Worm (Caenorhabditis elegans) whole organism, mixed stage, embryonic: ENCODE results near the gene pot-2.

Experiments used
- M03D4.4 ChIP-seq: sonication (generic microtip); optimal IDR thresholded peaks from 2 replicates; lab custom pipeline; 2017; ENCODE audit warnings: mild to moderate bottlenecking, missing genetic modification characterization, missing compliant biosample characterization
- ceh-39 ChIP-seq: fragments of 150-350 bp; optimal IDR thresholded peaks from 2 replicates; lab custom pipeline; 2014; ENCODE audit warnings: missing biosample characterization, missing genetic modification characterization
- ceh-83 ChIP-seq: fragments of 200-800 bp; sonication (Bioruptor generic); optimal IDR thresholded peaks from 2 replicates; lab custom pipeline; 2018; ENCODE audit warnings: mild to moderate bottlenecking, missing genetic modification characterization, missing compliant biosample characterization
- ces-1 ChIP-seq: fragments of 150-350 bp; optimal IDR thresholded peaks from 2 replicates; lab custom pipeline; 2014; ENCODE audit warnings: missing biosample characterization, missing genetic modification reagents, missing genetic modification characterization
- cnd-1 ChIP-seq: fragments of 200-800 bp; sonication (Bioruptor generic); optimal IDR thresholded peaks from 2 replicates; lab custom pipeline; 2018; ENCODE audit warnings: mild to moderate bottlenecking, missing genetic modification characterization, missing compliant biosample characterization
- drap-1 ChIP-seq: fragments of 200-800 bp; sonication (Bioruptor generic); optimal IDR thresholded peaks from 3 replicates; lab custom pipeline; 2018; ENCODE audit warnings: mild to moderate bottlenecking, missing genetic modification characterization, missing compliant biosample characterization
- elt-1 ChIP-seq: sonication (generic microtip); optimal IDR thresholded peaks from 2 replicates; lab custom pipeline; 2017; ENCODE audit warnings: missing genetic modification characterization, mild to moderate bottlenecking, missing compliant biosample characterization, antibody characterized with exemption, moderate library complexity, borderline replicate concordance; ENCODE audit not compliant: insufficient read depth
- elt-3 ChIP-seq: fragments of 150-350 bp; optimal IDR thresholded peaks from 2 replicates; lab custom pipeline; 2014; ENCODE audit warnings: missing biosample characterization, missing genetic modification characterization
- flh-1 ChIP-seq: fragments of 200-800 bp; sonication (Bioruptor generic); optimal IDR thresholded peaks from 2 replicates; lab custom pipeline; 2018; ENCODE audit warnings: mild to moderate bottlenecking, missing genetic modification characterization, moderate library complexity, missing compliant biosample characterization
- ham-2 ChIP-seq: fragments of 200-800 bp; sonication (Bioruptor generic); optimal IDR thresholded peaks from 2 replicates; lab custom pipeline; 2018; ENCODE audit warnings: mild to moderate bottlenecking, missing genetic modification characterization, missing compliant biosample characterization
- hlh-1 ChIP-seq: fragments of 150-350 bp; optimal IDR thresholded peaks from 2 replicates; lab custom pipeline; 2014; ENCODE audit warnings: missing biosample characterization, missing genetic modification reagents, missing genetic modification characterization
- lin-13 ChIP-seq: fragments of 150-350 bp; optimal IDR thresholded peaks from 2 replicates; lab custom pipeline; 2014; ENCODE audit warnings: missing biosample characterization, missing genetic modification characterization
- lin-32 ChIP-seq: fragments of 200-800 bp; sonication (Bioruptor generic); optimal IDR thresholded peaks from 2 replicates; lab custom pipeline; 2018; ENCODE audit warnings: mild to moderate bottlenecking, missing genetic modification characterization, missing compliant biosample characterization
- lsy-2 ChIP-seq: fragments of 150-350 bp; optimal IDR thresholded peaks from 2 replicates; lab custom pipeline; 2014; ENCODE audit warnings: missing biosample characterization, missing genetic modification characterization
- mab-5 ChIP-seq: fragments of 150-350 bp; optimal IDR thresholded peaks from 2 replicates; lab custom pipeline; 2014; ENCODE audit warnings: missing biosample characterization, missing genetic modification characterization
- mep-1 ChIP-seq: fragments of 150-350 bp; optimal IDR thresholded peaks from 2 replicates; lab custom pipeline; 2017; ENCODE audit warnings: missing biosample characterization, missing genetic modification reagents, missing genetic modification characterization, inconsistent platforms
- mls-2 ChIP-seq: sonication (generic microtip); optimal IDR thresholded peaks from 2 replicates; lab custom pipeline; 2016; ENCODE audit warnings: mild to moderate bottlenecking, missing genetic modification characterization, moderate library complexity, missing compliant biosample characterization
- nhr-2 ChIP-seq: fragments of 150-350 bp; optimal IDR thresholded peaks from 2 replicates; lab custom pipeline; 2014; ENCODE audit warnings: missing biosample characterization, missing genetic modification characterization
- nhr-237 ChIP-seq: fragments of 150-350 bp; optimal IDR thresholded peaks from 2 replicates; lab custom pipeline; 2014; ENCODE audit warnings: missing biosample characterization, missing genetic modification characterization
- pha-4 ChIP-seq: fragments of 150-350 bp; optimal IDR thresholded peaks from 2 replicates; lab custom pipeline; 2018; ENCODE audit warnings: missing biosample characterization, missing genetic modification reagents, missing genetic modification characterization
- sem-2 ChIP-seq: fragments of 200-800 bp; sonication (Bioruptor generic); optimal IDR thresholded peaks from 2 replicates; lab custom pipeline; 2018; ENCODE audit warnings: mild to moderate bottlenecking, missing genetic modification characterization, missing compliant biosample characterization
- snpc-4 ChIP-seq: fragments of 150-350 bp; optimal IDR thresholded peaks from 2 replicates; lab custom pipeline; 2014; ENCODE audit warnings: missing biosample characterization, missing genetic modification characterization
- tbx-8 ChIP-seq: fragments of 200-800 bp; sonication (Bioruptor generic); optimal IDR thresholded peaks from 2 replicates; lab custom pipeline; 2018; ENCODE audit warnings: mild to moderate bottlenecking, missing genetic modification characterization, moderate library complexity, missing compliant biosample characterization
- unc-39 ChIP-seq: fragments of 150-350 bp; optimal IDR thresholded peaks from 2 replicates; lab custom pipeline; 2014; ENCODE audit warnings: missing biosample characterization, missing genetic modification characterization
- unc-62 ChIP-seq: fragments of 150-350 bp; optimal IDR thresholded peaks from 2 replicates; lab custom pipeline; 2014; ENCODE audit warnings: missing biosample characterization, missing genetic modification reagents, missing genetic modification characterization
- zip-8 ChIP-seq: fragments of 150-350 bp; optimal IDR thresholded peaks from 2 replicates; lab custom pipeline; 2014; ENCODE audit warnings: missing biosample characterization, missing genetic modification characterization

The pot-2 gene

ce11 chrII:14563766-14564370, 39.9 kb downstream of the pot-2 start:
- TF ChIP-seq lsy-2 (tag; lab: Kevin White, UChicago): peak; percentile 85
- TF ChIP-seq, all 35 proteins: peak for 1; not testable (repeated sequence) for 34

ce11 chrII:14567811-14568210, 43.8 kb downstream of the pot-2 start:
- TF ChIP-seq flh-1 (GFP tag; lab: Kevin White, UChicago) (no peak), ham-2 (peak; percentile 55), cnd-1 (tag; lab: Kevin White, UChicago) (no peak), elt-1 (no peak), ces-1 (GFP tag; lab: Kevin White, UChicago) (no peak)

- no peak for TF ChIP-seq ceh-39 (tag; lab: Kevin White, UChicago)
- TF ChIP-seq mep-1 (tag; lab: Kevin White, UChicago): no peak
- no peak for TF ChIP-seq M03D4.4
- TF ChIP-seq unc-39 (tag; lab: Kevin White, UChicago): no peak
- peak; percentile 81 for TF ChIP-seq ces-1 (GFP tag; lab: Kevin White, UChicago)
- no peak for TF ChIP-seq sem-2 (GFP tag; lab: Kevin White, UChicago)
- peak; percentile 10 for TF ChIP-seq lsy-2 (tag; lab: Kevin White, UChicago)
- no peak for TF ChIP-seq elt-3 (tag; lab: Kevin White, UChicago)
- TF ChIP-seq tbx-8 (GFP tag; lab: Kevin White, UChicago): no peak
- no peak for TF ChIP-seq lin-13 (tag; lab: Kevin White, UChicago)
- TF ChIP-seq nhr-2 (tag; lab: Kevin White, UChicago): no peak
- no peak for TF ChIP-seq unc-62 (GFP tag; lab: Kevin White, UChicago)
- TF ChIP-seq ceh-83 (GFP tag; lab: Kevin White, UChicago): peak; percentile 18
- no peak for TF ChIP-seq nhr-237 (tag; lab: Kevin White, UChicago)
- no peak for TF ChIP-seq lin-32 (GFP tag; lab: Kevin White, UChicago)
- TF ChIP-seq zip-8 (tag; lab: Kevin White, UChicago): no peak
- TF ChIP-seq flh-1 (GFP tag; lab: Kevin White, UChicago): no peak
Measured at ce11 chrII:14569322-14569721, 45.3 kb downstream of the pot-2 start.

- TF ChIP-seq snpc-4 (no peak), pha-4 (no peak), mep-1 (tag; lab: Kevin White, UChicago) (no peak), nhr-2 (tag; lab: Kevin White, UChicago) (no peak), mls-2 (tag; lab: Kevin White, UChicago) (no peak), mab-5 (tag; lab: Kevin White, UChicago) (no peak), hlh-1 (tag; lab: Kevin White, UChicago) (no peak), drap-1 (no peak), elt-3 (tag; lab: Kevin White, UChicago) (no peak), ceh-83 (GFP tag; lab: Kevin White, UChicago) (no peak), lin-13 (tag; lab: Kevin White, UChicago) (no peak), ces-1 (GFP tag; lab: Kevin White, UChicago) (no peak)
Measured at ce11 chrII:14570541-14571160, 46.7 kb downstream of the pot-2 start.

- TF ChIP-seq tbx-8 (GFP tag; lab: Kevin White, UChicago) (no peak), ceh-83 (GFP tag; lab: Kevin White, UChicago) (no peak), drap-1 (no peak)
Measured at ce11 chrII:14573315-14573714, 49.3 kb downstream of the pot-2 start, which contains the start of gene madf-5. madf-5 (plus strand) TSS chrII:14573615.
